Fruit fly (Drosophila melanogaster) whole organism, embryonic: Measurements from ENCODE around the gene CG4480.
"Not testable (repeated sequence)": the region's sequence is repeated elsewhere in the genome, so short reads cannot be mapped to it uniquely, and the experiment has no call there.

Experiments used
- Abd-B ChIP-seq: fragments of 200-800 bp; sonication (Bioruptor generic); optimal IDR thresholded peaks from 2 replicates; lab custom pipeline; 2018; ENCODE audit warnings: missing biosample characterization, mild to moderate bottlenecking, missing genetic modification characterization, moderate library complexity
- B-H1 ChIP-seq: fragments of 200-800 bp; sonication (Bioruptor generic); IDR thresholded peaks from 3 replicates; pipeline ENCODE4 v1.3.6; 2022; ENCODE audit warnings: missing biosample characterization, missing genetic modification characterization
- CG10274 ChIP-seq: fragments of 200-800 bp; sonication (Bioruptor generic); optimal IDR thresholded peaks from 3 replicates; lab custom pipeline; 2017; ENCODE audit warnings: missing biosample characterization, mild to moderate bottlenecking, missing genetic modification characterization
- CG11456 ChIP-seq: fragments of 200-800 bp; sonication (Bioruptor generic); IDR thresholded peaks from 3 replicates; pipeline ENCODE4 v1.3.6; 2022; ENCODE audit warnings: missing biosample characterization, missing genetic modification characterization
- CG12769 ChIP-seq: fragments of 200-800 bp; sonication (Bioruptor generic); optimal IDR thresholded peaks from 2 replicates; lab custom pipeline; 2019; ENCODE audit warnings: missing biosample characterization, mild to moderate bottlenecking, missing genetic modification characterization, moderate library complexity
- CG16863 ChIP-seq: fragments of 200-800 bp; sonication (Bioruptor generic); optimal IDR thresholded peaks from 3 replicates; lab custom pipeline; 2016; ENCODE audit warnings: missing biosample characterization, missing genetic modification characterization
- CG31388 ChIP-seq: fragments of 200-800 bp; sonication (Bioruptor generic); optimal IDR thresholded peaks from 2 replicates; lab custom pipeline; 2016; ENCODE audit warnings: missing biosample characterization, missing genetic modification characterization
- CG3163 ChIP-seq: fragments of 200-800 bp; sonication (Bioruptor generic); optimal IDR thresholded peaks from 3 replicates; lab custom pipeline; 2016; ENCODE audit warnings: missing biosample characterization, missing genetic modification characterization
- CG32767 ChIP-seq: fragments of 200-800 bp; sonication (Bioruptor generic); IDR thresholded peaks from 2 replicates; pipeline ENCODE4 v1.3.6; 2022; ENCODE audit warnings: missing biosample characterization, missing genetic modification characterization
- CG42726 ChIP-seq: fragments of 200-800 bp; sonication (Bioruptor generic); IDR thresholded peaks from 2 replicates; pipeline ENCODE4 v1.3.6; 2022; ENCODE audit warnings: missing biosample characterization, missing genetic modification characterization; ENCODE audit not compliant: partially characterized antibody
- CG4328 ChIP-seq: fragments of 200-800 bp; sonication (Bioruptor generic); optimal IDR thresholded peaks from 3 replicates; lab custom pipeline; 2017; ENCODE audit warnings: missing biosample characterization, missing genetic modification reagents, missing genetic modification characterization
- CG4424 ChIP-seq: fragments of 200-800 bp; sonication (Bioruptor generic); optimal IDR thresholded peaks from 3 replicates; lab custom pipeline; 2016; ENCODE audit warnings: missing biosample characterization, missing genetic modification characterization
- CG6654 ChIP-seq: fragments of 200-800 bp; sonication (Bioruptor generic); optimal IDR thresholded peaks from 2 replicates; lab custom pipeline; 2017; ENCODE audit warnings: missing biosample characterization, mild to moderate bottlenecking, missing genetic modification characterization
- Dp ChIP-seq: fragments of 200-800 bp; sonication (Bioruptor generic); optimal IDR thresholded peaks from 2 replicates; lab custom pipeline; 2018; ENCODE audit warnings: missing biosample characterization, mild to moderate bottlenecking, missing genetic modification characterization, moderate library complexity
- Fer2 ChIP-seq: fragments of 200-800 bp; sonication (Bioruptor generic); optimal IDR thresholded peaks from 2 replicates; lab custom pipeline; 2018; ENCODE audit warnings: missing biosample characterization, mild to moderate bottlenecking, missing genetic modification characterization, moderate library complexity
- Fer3 ChIP-seq: fragments of 200-800 bp; sonication (Bioruptor generic); optimal IDR thresholded peaks from 2 replicates; lab custom pipeline; 2018; ENCODE audit warnings: missing biosample characterization, mild to moderate bottlenecking, missing genetic modification characterization, moderate library complexity
- HLH4C ChIP-seq: fragments of 200-800 bp; sonication (Bioruptor generic); IDR thresholded peaks from 3 replicates; pipeline ENCODE4 v1.3.6; 2022; ENCODE audit warnings: missing biosample characterization, missing genetic modification characterization; ENCODE audit not compliant: partially characterized antibody
- Jarid2 ChIP-seq: fragments of 200-800 bp; sonication (Bioruptor generic); optimal IDR thresholded peaks from 3 replicates; lab custom pipeline; 2017; ENCODE audit warnings: mild to moderate bottlenecking, missing biosample characterization, missing genetic modification reagents, missing genetic modification characterization
- Mad ChIP-seq: fragments of 200-800 bp; sonication (Bioruptor generic); optimal IDR thresholded peaks from 2 replicates; lab custom pipeline; 2016; ENCODE audit warnings: missing biosample characterization, missing genetic modification characterization
- Oli ChIP-seq: fragments of 200-800 bp; sonication (Bioruptor generic); optimal IDR thresholded peaks from 2 replicates; lab custom pipeline; 2018; ENCODE audit warnings: missing biosample characterization, mild to moderate bottlenecking, missing genetic modification characterization, moderate library complexity
- Sry-δ ChIP-seq: fragments of 200-800 bp; sonication (Bioruptor generic); optimal IDR thresholded peaks from 2 replicates; lab custom pipeline; 2016; ENCODE audit warnings: missing biosample characterization, missing genetic modification characterization
- Xbp1 ChIP-seq: fragments of 200-800 bp; sonication (Bioruptor generic); optimal IDR thresholded peaks from 3 replicates; lab custom pipeline; 2016; ENCODE audit warnings: missing biosample characterization, mild to moderate bottlenecking, missing genetic modification characterization
- bab2 ChIP-seq: fragments of 200-800 bp; sonication (Bioruptor generic); optimal IDR thresholded peaks from 2 replicates; lab custom pipeline; 2016; ENCODE audit warnings: missing biosample characterization, missing genetic modification characterization
- cad ChIP-seq: fragments of >200 bp; optimal IDR thresholded peaks from 2 replicates; lab custom pipeline; 2017; ENCODE audit warnings: missing biosample characterization, missing genetic modification characterization
- chif ChIP-seq, 2 experiments: fragments of 200-800 bp; sonication (Bioruptor generic); optimal IDR thresholded peaks; 3 replicates each; lab custom pipeline; 2016; ENCODE audit warnings: missing biosample characterization in 2 of 2, missing genetic modification characterization in 2 of 2
- crol ChIP-seq: fragments of 200-800 bp; sonication (Bioruptor generic); IDR thresholded peaks from 2 replicates; pipeline ENCODE4 v1.3.6; 2022; ENCODE audit warnings: missing biosample characterization, missing genetic modification characterization
- cwo ChIP-seq: fragments of 200-800 bp; sonication (Bioruptor generic); optimal IDR thresholded peaks from 3 replicates; lab custom pipeline; 2017; ENCODE audit warnings: missing biosample characterization, missing genetic modification characterization, mild to moderate bottlenecking, moderate library complexity, missing genetic modification reagents
- dm ChIP-seq: fragments of 200-800 bp; sonication (Bioruptor generic); optimal IDR thresholded peaks from 3 replicates; lab custom pipeline; 2016; ENCODE audit warnings: missing biosample characterization, missing genetic modification characterization
- gcm ChIP-seq: fragments of 200-800 bp; sonication (Bioruptor generic); optimal IDR thresholded peaks from 2 replicates; lab custom pipeline; 2019; ENCODE audit warnings: missing biosample characterization, mild to moderate bottlenecking, missing genetic modification characterization, moderate library complexity
- gro ChIP-seq: fragments of 200-800 bp; sonication (Bioruptor generic); optimal IDR thresholded peaks from 2 replicates; lab custom pipeline; 2016; ENCODE audit warnings: missing biosample characterization, missing genetic modification characterization
- kay ChIP-seq: fragments of 200-800 bp; sonication (Bioruptor generic); optimal IDR thresholded peaks from 2 replicates; lab custom pipeline; 2016; ENCODE audit warnings: missing biosample characterization, missing genetic modification characterization
- knrl ChIP-seq: fragments of 200-800 bp; sonication (Bioruptor generic); IDR thresholded peaks from 3 replicates; pipeline ENCODE4 v1.3.6; 2022; ENCODE audit warnings: missing biosample characterization, missing genetic modification characterization; ENCODE audit not compliant: partially characterized antibody
- onecut ChIP-seq: fragments of 200-800 bp; sonication (Bioruptor generic); IDR thresholded peaks from 2 replicates; pipeline ENCODE4 v1.3.6; 2022; ENCODE audit warnings: missing biosample characterization, missing genetic modification characterization
- pfk ChIP-seq: fragments of 200-800 bp; sonication (Bioruptor generic); optimal IDR thresholded peaks from 2 replicates; lab custom pipeline; 2018; ENCODE audit warnings: missing biosample characterization, mild to moderate bottlenecking, missing genetic modification characterization, moderate library complexity
- ranshi ChIP-seq: fragments of 200-800 bp; sonication (Bioruptor generic); IDR thresholded peaks from 2 replicates; pipeline ENCODE4 v1.3.6; 2022; ENCODE audit warnings: missing biosample characterization, missing genetic modification characterization
- stwl ChIP-seq: fragments of 200-800 bp; sonication (Bioruptor generic); optimal IDR thresholded peaks from 3 replicates; lab custom pipeline; 2018; ENCODE audit warnings: missing biosample characterization, mild to moderate bottlenecking, missing genetic modification characterization, moderate library complexity
- twi ChIP-seq: fragments of 200-800 bp; optimal IDR thresholded peaks from 2 replicates; lab custom pipeline; 2019; ENCODE audit warnings: missing biosample characterization, mild to moderate bottlenecking, missing genetic modification characterization, moderate library complexity

CG4480 gene

dm6 chr2L:14887530-14887929, 15.7 kb upstream of the CG4480 start (continued):
- no peak for TF ChIP-seq gro

dm6 chr2L:14883621-14884020, 11.8 kb upstream of the CG4480 start, which contains the start of gene ProtB:
TSS of gene ProtB (minus strand) at chr2L:14883721.
- TF ChIP-seq ranshi; onecut; Dp (GFP tag; lab: Kevin White, UChicago): not testable (repeated sequence)

dm6 chr2L:14881552-14881951, 9.7 kb upstream of the CG4480 start, which contains the start of gene ProtA:
TSS of gene ProtA (minus strand) at chr2L:14881652.
- TF ChIP-seq Fer2 (tag; lab: Kevin White, UChicago); Oli; chif (GFP tag; optimal IDR thresholded peaks at IDR 0.05; lab: Kevin White, UChicago): not testable (repeated sequence)

dm6 chr2L:14876233-14876632, 4.4 kb upstream of the CG4480 start, which contains the start of gene CG15278:
TSS of gene CG15278 (minus strand) at chr2L:14876333.
- TF ChIP-seq CG31388 (GFP tag; lab: Kevin White, UChicago) (no peak), crol (GFP tag; lab: Robert Waterston, UW) (no peak), CG32767 (GFP tag; lab: Robert Waterston, UW) (no peak), kay (GFP tag; lab: Kevin White, UChicago) (no peak), CG4424 (GFP tag; lab: Kevin White, UChicago) (no peak), Fer3 (tag; lab: Kevin White, UChicago) (no peak), dm (GFP tag; lab: Kevin White, UChicago) (no peak), Abd-B (GFP tag; lab: Kevin White, UChicago) (no peak), CG3163 (no peak), Xbp1 (GFP tag; lab: Kevin White, UChicago) (no peak), pfk (GFP tag; lab: Kevin White, UChicago) (no peak), twi (tag; lab: Kevin White, UChicago) (no peak)

- no peak for TF ChIP-seq gcm (GFP tag; lab: Kevin White, UChicago)
- TF ChIP-seq CG12769 = peak; percentile 78
- peak; percentile 29 for TF ChIP-seq cad (GFP tag; lab: Kevin White, UChicago)
- TF ChIP-seq B-H1 = no peak
- TF ChIP-seq CG16863 = no peak
- no peak for TF ChIP-seq Sry-δ (GFP tag; lab: Kevin White, UChicago)
- no peak for TF ChIP-seq cwo (GFP tag; lab: Kevin White, UChicago)
- peak; percentile 98 for TF ChIP-seq CG6654 (GFP tag; lab: Kevin White, UChicago)
- no peak for TF ChIP-seq CG10274 (GFP tag; lab: Kevin White, UChicago)
- TF ChIP-seq Jarid2 (GFP tag; lab: Kevin White, UChicago) = peak; percentile 39
- no peak for TF ChIP-seq Mad (GFP tag; lab: Kevin White, UChicago)
- 0 out of 3 replicates have a peak, but pooled peaks have one; percentile 20 for TF ChIP-seq HLH4C (GFP tag; lab: Robert Waterston, UW)
- no peak for TF ChIP-seq CG4328 (GFP tag; lab: Kevin White, UChicago)
- peak; percentile 11; the same call in 1 of the 2 replicates for TF ChIP-seq CG42726 (GFP tag; lab: Robert Waterston, UW)
- TF ChIP-seq knrl (GFP tag; lab: Robert Waterston, UW) = 0 out of 3 replicates have a peak, but pooled peaks have one; percentile 26
- no peak for TF ChIP-seq CG11456
- TF ChIP-seq bab2 (GFP tag; lab: Kevin White, UChicago) = no peak
- peak; percentile 32 for TF ChIP-seq stwl
Measured at dm6 chr2L:14851678-14852077, 20.1 kb downstream of the CG4480 start, which contains the start of gene CG15279. TSS of gene CG15279 (minus strand) at chr2L:14851749.
